Worm (Caenorhabditis elegans) whole organism, L3 larva: ENCODE measurements around the gene Y46G5A.15.

ENCODE experiments used
- ceh-28 ChIP-seq: fragments of 150-350 bp; optimal IDR thresholded peaks from 2 replicates; lab custom pipeline; 2014; ENCODE audit warnings: missing biosample characterization, missing genetic modification reagents, missing genetic modification characterization
- elt-2 ChIP-seq: sonication (generic microtip); optimal IDR thresholded peaks from 2 replicates; lab custom pipeline; 2016; ENCODE audit warnings: missing genetic modification reagents, mild to moderate bottlenecking, missing genetic modification characterization, missing compliant biosample characterization
- lin-15B ChIP-seq: fragments of 150-350 bp; optimal IDR thresholded peaks from 2 replicates; lab custom pipeline; 2014; ENCODE audit warnings: missing biosample characterization, missing genetic modification characterization
- nhr-237 ChIP-seq: fragments of 150-350 bp; optimal IDR thresholded peaks from 2 replicates; lab custom pipeline; 2014; ENCODE audit warnings: missing biosample characterization, missing genetic modification characterization
- unc-39 ChIP-seq: sonication (generic microtip); optimal IDR thresholded peaks from 4 replicates; lab custom pipeline; 2017; ENCODE audit warnings: missing biosample characterization, missing genetic modification characterization
- unc-62 ChIP-seq: fragments of 150-350 bp; sonication (generic microtip); optimal IDR thresholded peaks from 4 replicates; lab custom pipeline; 2014; ENCODE audit warnings: missing biosample characterization, missing genetic modification reagents, missing genetic modification characterization
- zag-1 ChIP-seq: fragments of 150-350 bp; optimal IDR thresholded peaks from 2 replicates; lab custom pipeline; 2014; ENCODE audit warnings: missing biosample characterization, missing genetic modification characterization
- ztf-11 ChIP-seq: fragments of 150-350 bp; optimal IDR thresholded peaks from 2 replicates; lab custom pipeline; 2014; ENCODE audit warnings: missing biosample characterization, missing genetic modification characterization

- TF ChIP-seq unc-39 (tag; lab: Kevin White, UChicago) (no peak), nhr-237 (tag; lab: Kevin White, UChicago) (no peak), unc-62 (no peak), zag-1 (tag; lab: Kevin White, UChicago) (no peak), lin-15B (tag; lab: Kevin White, UChicago) (no peak), elt-2 (tag; lab: Kevin White, UChicago) (no peak), ztf-11 (tag; lab: Kevin White, UChicago) (no peak), ceh-28 (tag; lab: Kevin White, UChicago) (no peak)
These were observed 43.6 kb upstream of the Y46G5A.15 start, which contains the start of gene Y46G5A.23 for ce11 chrII:12828863-12829262.
